Worm (Caenorhabditis elegans): ENCODE results near the gene hex-5.

DNA sequence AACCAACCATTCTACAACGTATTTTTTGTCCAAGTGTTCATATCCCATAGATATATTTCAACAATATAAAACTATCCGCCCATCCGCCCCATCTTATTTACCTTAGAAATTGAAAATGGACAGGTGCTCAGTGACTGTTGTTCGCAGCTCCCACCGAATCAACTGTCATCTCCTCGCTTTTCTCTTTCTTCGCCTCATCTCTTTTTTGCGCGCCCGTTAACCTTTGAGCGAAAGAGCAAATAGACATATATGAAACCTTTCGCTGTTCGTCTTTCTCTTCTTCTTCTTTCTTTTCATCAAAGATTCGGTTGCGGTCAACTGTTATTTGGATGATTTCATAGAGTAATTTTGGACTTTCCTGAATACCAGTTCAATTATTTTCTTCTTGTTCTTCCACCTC, 29.4 kb downstream of the hex-5 start, which contains the start of gene sssh-1:
- TF ChIP-seq snpc-4 (tag; optimal IDR thresholded peaks at IDR 0.05) = no peak
- TF ChIP-seq ztf-1 (GFP tag; conservative IDR thresholded peaks at IDR 0.05) = no peak
